Fruit fly (Drosophila melanogaster): Measurements from ENCODE around the gene CG11409.

The CG11409 gene

dm6 chrX:1368949-1369348 lies 27.6 kb upstream of the CG11409 start, which contains the start of gene CG14770:
Gene CG14770, plus strand, starts transcription at chrX:1369249.
- no peak for TF ChIP-seq CG8478 (optimal IDR thresholded peaks at IDR 0.05)
- no peak for TF ChIP-seq EcR (GFP tag; optimal IDR thresholded peaks at IDR 0.05)

dm6 chrX:1357501-1357900 lies 16.1 kb upstream of the CG11409 start, which contains the start of gene png:
Gene png, minus strand, starts transcription at chrX:1357601.
- no peak for TF ChIP-seq pan (optimal IDR thresholded peaks at IDR 0.05)
- TF ChIP-seq psq (optimal IDR thresholded peaks at IDR 0.05): no peak
- no peak for TF ChIP-seq usp (GFP tag; optimal IDR thresholded peaks at IDR 0.05)
- no peak for TF ChIP-seq Dll (optimal IDR thresholded peaks at IDR 0.05)
- no peak for TF ChIP-seq CG8478 (optimal IDR thresholded peaks at IDR 0.05)
- TF ChIP-seq EcR (GFP tag; optimal IDR thresholded peaks at IDR 0.05): no peak

dm6 chrX:1353322-1354212 lies 12.2 kb upstream of the CG11409 start, which contains the start of the genes CG12773 and CG11417:
Gene CG12773, minus strand, starts transcription at chrX:1353981.
Gene CG11417, plus strand, starts transcription at chrX:1354014.
- TF ChIP-seq Dll (optimal IDR thresholded peaks at IDR 0.05): no peak
- no peak for TF ChIP-seq CG8478 (optimal IDR thresholded peaks at IDR 0.05)
- no peak for TF ChIP-seq usp (GFP tag; optimal IDR thresholded peaks at IDR 0.05)
- no peak for TF ChIP-seq pan (optimal IDR thresholded peaks at IDR 0.05)
- TF ChIP-seq psq (optimal IDR thresholded peaks at IDR 0.05): no peak
- TF ChIP-seq EcR (GFP tag; optimal IDR thresholded peaks at IDR 0.05): no peak

- TF ChIP-seq CG8478 (optimal IDR thresholded peaks at IDR 0.05): no peak
- no peak for TF ChIP-seq Dll (optimal IDR thresholded peaks at IDR 0.05)
- no peak for TF ChIP-seq EcR (GFP tag; optimal IDR thresholded peaks at IDR 0.05)
- no peak for TF ChIP-seq pan (optimal IDR thresholded peaks at IDR 0.05)
These were observed 7.9 kb upstream of the CG11409 start, which contains the start of gene MTPAP for dm6 chrX:1349255-1349654. Gene MTPAP, minus strand, starts transcription at chrX:1349357.

dm6 chrX:1346833-1347232 lies 5.4 kb upstream of the CG11409 start:
- TF ChIP-seq psq (optimal IDR thresholded peaks at IDR 0.05) (no peak), Dll (optimal IDR thresholded peaks at IDR 0.05) (no peak), CG8478 (optimal IDR thresholded peaks at IDR 0.05) (no peak), usp (GFP tag; optimal IDR thresholded peaks at IDR 0.05) (no peak), pan (optimal IDR thresholded peaks at IDR 0.05) (no peak), EcR (GFP tag; optimal IDR thresholded peaks at IDR 0.05) (no peak)

dm6 chrX:1346256-1346655 lies 4.9 kb upstream of the CG11409 start, which contains the start of gene Tsp2A:
Gene Tsp2A, plus strand, starts transcription at chrX:1346553.
- TF ChIP-seq CG8478 (optimal IDR thresholded peaks at IDR 0.05) (no peak), pan (optimal IDR thresholded peaks at IDR 0.05) (no peak), EcR (GFP tag; optimal IDR thresholded peaks at IDR 0.05) (no peak), psq (optimal IDR thresholded peaks at IDR 0.05) (no peak), usp (GFP tag; optimal IDR thresholded peaks at IDR 0.05) (no peak), Dll (optimal IDR thresholded peaks at IDR 0.05) (no peak)

- TF ChIP-seq EcR (GFP tag; optimal IDR thresholded peaks at IDR 0.05) (no peak), pan (optimal IDR thresholded peaks at IDR 0.05) (no peak), Dll (optimal IDR thresholded peaks at IDR 0.05) (no peak), usp (GFP tag; optimal IDR thresholded peaks at IDR 0.05) (no peak), psq (optimal IDR thresholded peaks at IDR 0.05) (no peak), CG8478 (optimal IDR thresholded peaks at IDR 0.05) (no peak)
These were observed 581 bp upstream of the CG11409 start, which contains the start of gene Naa30A for dm6 chrX:1341944-1342392. Gene Naa30A, plus strand, starts transcription at chrX:1342106.

- TF ChIP-seq pan (optimal IDR thresholded peaks at IDR 0.05) (no peak), EcR (GFP tag; optimal IDR thresholded peaks at IDR 0.05) (no peak)
These were observed 3.4 kb downstream of the CG11409 start for dm6 chrX:1337998-1338397.

dm6 chrX:1322214-1322613 lies 19.2 kb downstream of the CG11409 start, which contains the start of gene DAAM:
Gene DAAM, minus strand, starts transcription at chrX:1322362.
- no peak for TF ChIP-seq Dll (optimal IDR thresholded peaks at IDR 0.05)
- TF ChIP-seq pan (optimal IDR thresholded peaks at IDR 0.05): no peak
- TF ChIP-seq CG8478 (optimal IDR thresholded peaks at IDR 0.05): no peak
- TF ChIP-seq EcR (GFP tag; optimal IDR thresholded peaks at IDR 0.05): no peak
- no peak for TF ChIP-seq usp (GFP tag; optimal IDR thresholded peaks at IDR 0.05)

- TF ChIP-seq CG8478 (optimal IDR thresholded peaks at IDR 0.05): no peak
These were observed 19.7 kb downstream of the CG11409 start for dm6 chrX:1321664-1322063.

dm6 chrX:1321043-1321442 lies 20.3 kb downstream of the CG11409 start:
- TF ChIP-seq pan (optimal IDR thresholded peaks at IDR 0.05): no peak
- no peak for TF ChIP-seq EcR (GFP tag; optimal IDR thresholded peaks at IDR 0.05)
- TF ChIP-seq CG8478 (optimal IDR thresholded peaks at IDR 0.05): no peak
- TF ChIP-seq Dll (optimal IDR thresholded peaks at IDR 0.05): no peak

- TF ChIP-seq EcR (GFP tag; optimal IDR thresholded peaks at IDR 0.05) (peak in 1 of 2 experiments; percentile 60), usp (GFP tag; optimal IDR thresholded peaks at IDR 0.05) (no peak)
These were observed 21.0 kb downstream of the CG11409 start for dm6 chrX:1320144-1320981.

Data from whole organism.